Fruit fly (Drosophila melanogaster): ENCODE results near the gene CG15005.

The CG15005 gene

dm6 chr3L:4230357-4230901 is 26.3 kb upstream of the CG15005 start (continued):
- TF ChIP-seq CG18011 (GFP tag; optimal IDR thresholded peaks at IDR 0.05): peak; percentile 38
- no peak for TF ChIP-seq CG43689 (GFP tag; IDR thresholded peaks at IDR 0.05)
- peak; percentile 62 for TF ChIP-seq emc (GFP tag; optimal IDR thresholded peaks at IDR 0.05)
- peak; percentile 17 for TF ChIP-seq CG8478 (optimal IDR thresholded peaks at IDR 0.05)
- TF ChIP-seq CG10543 (GFP tag; optimal IDR thresholded peaks at IDR 0.05): peak; percentile 82
- TF ChIP-seq Dll (GFP tag; IDR thresholded peaks at IDR 0.05; ENCODE audit: partially characterized antibody): no peak
- TF ChIP-seq hbn (GFP tag; IDR thresholded peaks at IDR 0.05; ENCODE audit: partially characterized antibody): no peak
- TF ChIP-seq CG9437 (GFP tag; optimal IDR thresholded peaks at IDR 0.05): peak; percentile 86
- TF ChIP-seq CG2199 (GFP tag; IDR thresholded peaks at IDR 0.05): peak; percentile 76; the same call in 2 of the 3 replicates
- TF ChIP-seq CG8359 (GFP tag; optimal IDR thresholded peaks at IDR 0.05; ENCODE audit: borderline replicate concordance): peak; percentile 90
- peak; percentile 89 for TF ChIP-seq Antp (GFP tag; optimal IDR thresholded peaks at IDR 0.05)
- TF ChIP-seq CG6854 (GFP tag; optimal IDR thresholded peaks at IDR 0.05): peak; percentile 61
- TF ChIP-seq CG2120 (GFP tag; optimal IDR thresholded peaks at IDR 0.05): peak; percentile 43
- TF ChIP-seq CG13624 (GFP tag; optimal IDR thresholded peaks at IDR 0.05): peak; percentile 76
- TF ChIP-seq CG8924 (tag; optimal IDR thresholded peaks at IDR 0.05): peak; percentile 96
- no peak for TF ChIP-seq C15 (GFP tag; IDR thresholded peaks at IDR 0.05)
- TF ChIP-seq E2f2 (GFP tag; IDR thresholded peaks at IDR 0.05): peak; percentile 67; the same call in 1 of the 2 replicates
- TF ChIP-seq mam (GFP tag; optimal IDR thresholded peaks at IDR 0.05): peak; percentile 78
- TF ChIP-seq pnt (GFP tag; optimal IDR thresholded peaks at IDR 0.05): peak; percentile 96
- peak; percentile 89 for TF ChIP-seq lmd (GFP tag; IDR thresholded peaks at IDR 0.05)
- TF ChIP-seq CG7786 (GFP tag; optimal IDR thresholded peaks at IDR 0.05): peak; percentile 91
- TF ChIP-seq cad (GFP tag; optimal IDR thresholded peaks at IDR 0.05): no peak
- TF ChIP-seq CG8281 (tag; optimal IDR thresholded peaks at IDR 0.05): peak; percentile 79
- no peak for TF ChIP-seq hb (GFP tag; IDR thresholded peaks at IDR 0.05; ENCODE audit: partially characterized antibody)
- TF ChIP-seq ERR (GFP tag; optimal IDR thresholded peaks at IDR 0.05): peak; percentile 80
- TF ChIP-seq fd64A (GFP tag; optimal IDR thresholded peaks at IDR 0.05): peak; percentile 84
- peak; percentile 92 for TF ChIP-seq unpg (GFP tag; optimal IDR thresholded peaks at IDR 0.05)
- TF ChIP-seq gt (GFP tag; IDR thresholded peaks at IDR 0.05): peak; percentile 84
- TF ChIP-seq B-H1 (GFP tag; IDR thresholded peaks at IDR 0.05): peak; percentile 69
- TF ChIP-seq bowl (GFP tag; IDR thresholded peaks at IDR 0.05): peak; percentile 73
- peak; percentile 74 for TF ChIP-seq Myb (GFP tag; optimal IDR thresholded peaks at IDR 0.05)
- peak; percentile 84 for TF ChIP-seq Rx (GFP tag; IDR thresholded peaks at IDR 0.05)
- peak; percentile 92 for TF ChIP-seq CG2875 (GFP tag; optimal IDR thresholded peaks at IDR 0.05)
- peak; percentile 97 for TF ChIP-seq CG14710 (tag; optimal IDR thresholded peaks at IDR 0.05)
- TF ChIP-seq CG9727 (GFP tag; optimal IDR thresholded peaks at IDR 0.05): peak; percentile 98
- TF ChIP-seq fd102C (GFP tag; optimal IDR thresholded peaks at IDR 0.05): peak; percentile 97
- peak; percentile 100 for TF ChIP-seq sens (GFP tag)
- TF ChIP-seq Dip3 (GFP tag; optimal IDR thresholded peaks at IDR 0.05): peak; percentile 54
- TF ChIP-seq gem (tag; optimal IDR thresholded peaks at IDR 0.05): peak; percentile 96
- peak; percentile 60 for TF ChIP-seq crol (GFP tag; IDR thresholded peaks at IDR 0.05)
- no peak for TF ChIP-seq NFAT (GFP tag; IDR thresholded peaks at IDR 0.05)
- no peak; the same call in 1 of the 2 replicates for TF ChIP-seq Oaz (GFP tag; IDR thresholded peaks at IDR 0.05)
- TF ChIP-seq Atf3 (GFP tag; optimal IDR thresholded peaks at IDR 0.05): peak; percentile 94
- TF ChIP-seq Poxn (GFP tag; IDR thresholded peaks at IDR 0.05): no peak
- TF ChIP-seq bab2 (GFP tag; optimal IDR thresholded peaks at IDR 0.05): peak; percentile 92
- no peak for TF ChIP-seq knrl (GFP tag; IDR thresholded peaks at IDR 0.05; ENCODE audit: partially characterized antibody)
- TF ChIP-seq grau (tag; optimal IDR thresholded peaks at IDR 0.05): peak; percentile 91
- TF ChIP-seq CG7372 (GFP tag; IDR thresholded peaks at IDR 0.05): peak; percentile 79
- peak; percentile 98 for TF ChIP-seq dmrt11E (tag; optimal IDR thresholded peaks at IDR 0.05)
- TF ChIP-seq HLHmδ (GFP tag; optimal IDR thresholded peaks at IDR 0.05): peak; percentile 11
- TF ChIP-seq Ets97D (GFP tag; optimal IDR thresholded peaks at IDR 0.05): peak; percentile 76
